Worm (Caenorhabditis elegans): Measurements from ENCODE around the gene ctg-2.

ctg-2 gene

DNA sequence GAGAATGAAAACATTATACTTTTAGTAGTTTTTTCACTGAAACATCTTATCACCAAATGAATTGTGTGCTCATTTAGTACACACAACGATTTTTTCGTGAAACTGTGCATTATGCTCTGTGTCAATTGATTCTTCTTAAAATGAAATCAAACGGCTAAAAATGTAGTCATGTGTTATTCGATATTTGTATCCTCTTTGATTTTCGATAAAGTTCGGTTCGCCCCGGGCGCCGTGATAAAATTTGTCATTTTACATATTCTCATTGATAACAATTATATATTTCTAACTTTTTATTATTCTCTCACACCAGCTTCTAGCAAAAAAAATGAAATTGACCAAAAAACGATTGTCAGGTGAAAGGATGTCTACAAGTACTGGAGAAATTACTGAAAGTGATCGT is at the start of gene ctg-2:
TSS of gene ctg-2 (plus strand) at position 326 of the 400 bp plus-strand sequence.
- TF ChIP-seq ceh-36 (tag; optimal IDR thresholded peaks at IDR 0.05), result no peak
- no peak for TF ChIP-seq flt-1 (GFP tag; IDR thresholded peaks at IDR 0.05)
- TF ChIP-seq B0310.2 (tag; optimal IDR thresholded peaks at IDR 0.05), result no peak

DNA sequence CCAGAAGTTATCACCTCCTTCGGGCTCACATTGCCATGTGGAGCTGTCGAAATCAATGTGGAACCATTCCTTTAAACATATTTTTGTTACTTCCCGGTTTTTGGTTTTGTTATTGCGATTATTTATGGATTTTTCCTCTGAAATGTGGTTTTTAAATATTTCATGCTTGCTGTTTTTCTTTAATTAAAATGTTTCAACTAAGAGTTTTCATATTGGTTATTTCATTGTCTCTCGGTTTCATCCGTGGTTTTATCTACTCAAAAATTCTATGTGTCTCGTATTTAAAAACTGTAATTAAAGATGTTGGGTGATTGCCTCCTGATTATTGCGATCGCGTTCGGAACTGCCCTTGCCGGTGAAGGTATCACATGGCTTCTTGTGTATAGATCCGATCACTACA is 48.0 kb upstream of the ctg-2 start, which contains the start of gene F22B5.10:
TSS of gene F22B5.10 (plus strand) at position 301 of the 400 bp plus-strand sequence.
- TF ChIP-seq ets-7 (tag; optimal IDR thresholded peaks at IDR 0.05) (no peak), tbx-11 (GFP tag; IDR thresholded peaks at IDR 0.05) (no peak), ama-1 (optimal IDR thresholded peaks at IDR 0.05) (no peak), ceh-36 (tag; optimal IDR thresholded peaks at IDR 0.05) (no peak), hmbx-1 (tag; optimal IDR thresholded peaks at IDR 0.05) (no peak)

DNA sequence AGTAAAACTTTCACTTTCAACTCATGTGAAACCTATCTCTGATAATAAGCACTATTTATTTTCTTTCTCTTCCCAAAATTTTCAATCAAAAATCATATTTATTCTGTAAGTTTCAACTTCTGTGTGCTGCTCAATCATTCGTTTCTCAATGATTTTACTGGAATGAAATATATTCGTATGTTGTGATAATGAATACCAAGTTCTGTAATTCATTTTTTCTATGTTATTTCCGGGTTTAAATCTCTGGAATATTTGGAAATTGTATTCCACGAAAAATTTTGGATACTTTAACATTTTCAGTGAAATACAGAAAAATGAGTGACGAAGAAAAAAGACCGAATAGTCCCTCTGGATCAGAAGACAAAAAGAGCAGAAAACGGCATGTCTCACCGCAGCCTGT is 47.0 kb upstream of the ctg-2 start, which contains the start of gene M05D6.2:
TSS of gene M05D6.2 (plus strand) at position 301 of the 400 bp plus-strand sequence.
- TF ChIP-seq flt-1 (GFP tag; IDR thresholded peaks at IDR 0.05) (no peak), hmg-4 (GFP tag; optimal IDR thresholded peaks at IDR 0.05) (no peak)

DNA sequence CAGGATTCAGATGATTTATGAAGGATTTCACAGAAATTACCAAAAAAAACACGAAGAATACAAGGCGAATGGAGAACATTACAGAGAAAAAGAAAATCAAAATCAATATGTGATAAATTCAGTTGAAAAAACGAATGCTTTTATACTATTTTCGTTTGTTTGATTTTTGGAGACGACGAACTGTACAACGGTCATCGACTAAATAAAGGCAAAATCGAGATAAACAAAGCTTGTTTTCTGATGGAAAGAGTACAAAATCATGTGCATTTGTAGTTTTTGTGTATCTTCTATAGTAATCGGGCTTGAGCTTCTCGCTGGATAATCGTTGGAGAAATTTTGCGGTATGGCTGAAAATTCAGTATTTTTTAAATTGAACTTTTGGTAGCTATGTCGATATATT is 43.7 kb upstream of the ctg-2 start, which contains the start of gene M05D6.8:
TSS of gene M05D6.8 (minus strand) at position 101 of the 400 bp plus-strand sequence.
- TF ChIP-seq tbx-37 (GFP tag; conservative IDR thresholded peaks at IDR 0.05), result no peak
- TF ChIP-seq pes-1 (GFP tag; IDR thresholded peaks at IDR 0.05), result no peak
- no peak for TF ChIP-seq B0310.2 (tag; optimal IDR thresholded peaks at IDR 0.05)
- no peak for TF ChIP-seq scrt-1 (GFP tag; IDR thresholded peaks at IDR 0.05)
- no peak for TF ChIP-seq ama-1 (optimal IDR thresholded peaks at IDR 0.05)
- TF ChIP-seq sea-1 (GFP tag; conservative IDR thresholded peaks at IDR 0.05), result no peak
- no peak for TF ChIP-seq hmg-4 (GFP tag; optimal IDR thresholded peaks at IDR 0.05)
- no peak for TF ChIP-seq tbx-11 (GFP tag; IDR thresholded peaks at IDR 0.05)
- no peak for TF ChIP-seq flt-1 (GFP tag; IDR thresholded peaks at IDR 0.05)
- TF ChIP-seq ceh-13 (GFP tag; optimal IDR thresholded peaks at IDR 0.05), result no peak
- no peak for TF ChIP-seq ceh-36 (tag; optimal IDR thresholded peaks at IDR 0.05)

DNA sequence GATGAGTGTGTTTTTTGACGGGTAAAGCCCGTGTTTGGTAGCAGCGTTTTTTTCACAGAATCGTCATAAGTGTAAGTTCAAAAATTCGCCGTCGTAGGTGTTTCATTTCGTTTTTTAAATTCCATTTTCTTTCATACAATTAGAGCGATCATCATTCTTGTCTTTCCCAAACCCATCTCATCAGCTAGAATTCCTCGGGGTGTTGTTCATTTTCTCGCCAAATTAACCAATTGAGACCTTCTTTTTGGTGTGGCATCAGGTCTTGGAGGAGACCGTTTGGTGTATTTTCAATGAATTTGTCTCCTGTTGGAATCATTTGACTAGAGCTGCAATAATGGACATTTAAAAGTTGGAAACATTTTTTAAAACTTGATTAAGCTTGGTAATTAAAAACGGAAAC is 41.9 kb upstream of the ctg-2 start:
- TF ChIP-seq aly-1 (tag; optimal IDR thresholded peaks at IDR 0.05) (no peak), hmbx-1 (tag; optimal IDR thresholded peaks at IDR 0.05) (no peak), B0310.2 (tag; optimal IDR thresholded peaks at IDR 0.05) (no peak), F13C5.2 (tag; optimal IDR thresholded peaks at IDR 0.05) (no peak), sea-1 (GFP tag; conservative IDR thresholded peaks at IDR 0.05) (no peak), scrt-1 (GFP tag; IDR thresholded peaks at IDR 0.05) (no peak), ceh-36 (tag; optimal IDR thresholded peaks at IDR 0.05) (no peak), ceh-13 (GFP tag; optimal IDR thresholded peaks at IDR 0.05) (no peak), tbx-11 (GFP tag; IDR thresholded peaks at IDR 0.05) (no peak), tra-4 (tag; optimal IDR thresholded peaks at IDR 0.05) (no peak), pes-1 (GFP tag; IDR thresholded peaks at IDR 0.05) (no peak)

DNA sequence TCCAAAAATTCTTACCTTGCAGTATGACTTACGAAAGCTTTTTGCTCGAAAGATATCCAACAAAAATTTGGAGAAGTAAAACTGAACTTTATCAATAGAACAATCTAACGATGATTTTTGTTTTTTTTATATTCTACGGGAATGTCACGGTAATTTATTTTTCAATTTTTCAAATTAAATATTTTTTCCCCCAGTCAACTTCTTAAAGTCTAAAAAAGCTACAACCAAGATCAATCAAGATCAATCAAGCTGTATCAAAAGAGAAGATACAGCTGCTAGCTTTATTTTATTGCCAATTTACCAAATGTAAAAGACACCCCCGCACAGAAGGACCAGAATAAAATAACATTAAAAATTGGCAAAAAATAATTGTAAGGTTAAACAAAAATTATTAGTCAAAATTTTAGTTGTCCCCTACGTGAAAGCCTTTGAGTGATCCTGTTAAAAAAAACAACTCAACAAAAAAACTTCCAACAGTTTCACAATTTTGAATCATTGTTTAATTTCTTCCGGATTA is 39.5 kb upstream of the ctg-2 start, which contains the start of the genes M05D6.1 and M05D6.3:
TSS of gene M05D6.1 (minus strand) at position 101 of the 517 bp plus-strand sequence.
TSS of gene M05D6.3 (plus strand) at position 467 of the 517 bp plus-strand sequence.
- TF ChIP-seq aly-1 (tag; optimal IDR thresholded peaks at IDR 0.05) (no peak), hmg-4 (GFP tag; optimal IDR thresholded peaks at IDR 0.05) (no peak), pes-1 (GFP tag; IDR thresholded peaks at IDR 0.05) (no peak), hmbx-1 (tag; optimal IDR thresholded peaks at IDR 0.05) (no peak), ama-1 (optimal IDR thresholded peaks at IDR 0.05) (no peak), sea-1 (GFP tag; conservative IDR thresholded peaks at IDR 0.05) (no peak), scrt-1 (GFP tag; IDR thresholded peaks at IDR 0.05) (no peak), ceh-36 (tag; optimal IDR thresholded peaks at IDR 0.05) (no peak), tbx-37 (GFP tag; conservative IDR thresholded peaks at IDR 0.05) (no peak), tra-4 (tag; optimal IDR thresholded peaks at IDR 0.05) (no peak), ceh-13 (GFP tag; optimal IDR thresholded peaks at IDR 0.05) (no peak), flt-1 (GFP tag; IDR thresholded peaks at IDR 0.05) (no peak), hnd-1 (tag; optimal IDR thresholded peaks at IDR 0.05) (no peak), ets-7 (tag; optimal IDR thresholded peaks at IDR 0.05) (no peak), B0310.2 (tag; optimal IDR thresholded peaks at IDR 0.05) (no peak), F13C5.2 (tag; optimal IDR thresholded peaks at IDR 0.05) (no peak)

DNA sequence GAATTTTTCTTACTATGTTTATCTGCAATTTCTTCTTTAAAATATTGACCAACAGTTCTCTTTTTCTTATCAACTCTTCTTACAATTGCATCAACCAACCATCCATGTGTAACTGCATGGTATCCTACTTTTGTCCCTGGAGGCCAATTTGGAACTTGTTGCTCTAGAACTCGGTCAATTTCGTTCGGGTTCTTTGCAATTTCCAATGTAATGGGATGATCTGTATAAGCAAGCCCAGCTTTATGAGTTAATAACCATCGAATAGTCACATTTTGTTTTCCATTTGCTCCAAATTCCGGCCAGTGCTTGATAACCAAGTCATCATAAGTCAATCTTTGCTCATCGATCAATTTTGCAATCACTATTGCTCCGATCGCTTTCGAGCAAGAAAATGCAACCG is 35.5 kb upstream of the ctg-2 start:
- TF ChIP-seq flt-1 (GFP tag; IDR thresholded peaks at IDR 0.05), result no peak
- no peak for TF ChIP-seq scrt-1 (GFP tag; IDR thresholded peaks at IDR 0.05)
- TF ChIP-seq F13C5.2 (tag; optimal IDR thresholded peaks at IDR 0.05), result no peak
- TF ChIP-seq tbx-11 (GFP tag; IDR thresholded peaks at IDR 0.05), result no peak
- no peak for TF ChIP-seq tbx-37 (GFP tag; conservative IDR thresholded peaks at IDR 0.05)
- no peak for TF ChIP-seq hnd-1 (tag; optimal IDR thresholded peaks at IDR 0.05)
- no peak for TF ChIP-seq B0310.2 (tag; optimal IDR thresholded peaks at IDR 0.05)
- TF ChIP-seq sea-1 (GFP tag; conservative IDR thresholded peaks at IDR 0.05), result no peak
- TF ChIP-seq ceh-13 (GFP tag; optimal IDR thresholded peaks at IDR 0.05), result no peak
- TF ChIP-seq hmbx-1 (tag; optimal IDR thresholded peaks at IDR 0.05), result no peak
- no peak for TF ChIP-seq ama-1 (optimal IDR thresholded peaks at IDR 0.05)
- TF ChIP-seq tra-4 (tag; optimal IDR thresholded peaks at IDR 0.05), result no peak
- TF ChIP-seq hmg-4 (GFP tag; optimal IDR thresholded peaks at IDR 0.05), result no peak
- no peak for TF ChIP-seq aly-1 (tag; optimal IDR thresholded peaks at IDR 0.05)
- no peak for TF ChIP-seq pes-1 (GFP tag; IDR thresholded peaks at IDR 0.05)
- TF ChIP-seq ceh-36 (tag; optimal IDR thresholded peaks at IDR 0.05), result no peak
- no peak for TF ChIP-seq ets-7 (tag; optimal IDR thresholded peaks at IDR 0.05)

DNA sequence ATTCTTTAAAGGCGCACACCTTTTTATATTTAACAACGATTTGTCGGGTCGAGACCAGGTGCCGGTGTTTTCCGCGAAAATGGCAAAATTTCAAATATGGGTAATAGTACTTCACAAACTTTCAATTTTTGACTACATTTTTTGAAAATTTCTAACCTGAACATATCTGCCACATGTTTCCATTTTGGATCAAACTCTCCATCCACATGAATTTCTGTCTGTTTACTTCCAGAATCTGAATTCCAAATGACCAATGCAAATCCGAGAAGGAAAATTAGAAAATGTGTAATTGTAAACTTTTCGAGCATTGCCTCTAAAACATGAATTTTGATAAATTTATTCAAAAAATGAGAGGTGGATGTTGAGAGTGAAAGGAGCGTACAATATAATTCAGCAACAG is 34.7 kb upstream of the ctg-2 start, which contains the start of gene lact-4:
TSS of gene lact-4 (minus strand) at position 313 of the 400 bp plus-strand sequence.
- no peak for TF ChIP-seq tra-4 (tag; optimal IDR thresholded peaks at IDR 0.05)
